Worm (Caenorhabditis elegans) whole organism, young adult: Measurements from ENCODE around the gene dohh-1.
A peak's percentile ranks its signal among the peaks of the same experiment; 100 is the strongest.

ENCODE experiments used
- B0261.1 ChIP-seq: sonication (generic microtip); optimal IDR thresholded peaks from 2 replicates; lab custom pipeline; 2016; ENCODE audit warnings: mild to moderate bottlenecking, missing genetic modification characterization, moderate library complexity, missing compliant biosample characterization
- B0336.3 ChIP-seq: fragments of 200-800 bp; sonication (Bioruptor generic); IDR thresholded peaks from 2 replicates; pipeline ENCODE4 v1.3.6; 2022; ENCODE audit warnings: missing genetic modification characterization, missing compliant biosample characterization
- C17E4.6 ChIP-seq: fragments of 200-800 bp; sonication (Bioruptor generic); IDR thresholded peaks from 2 replicates; pipeline ENCODE4 v1.3.6; 2022; ENCODE audit warnings: missing genetic modification reagents, missing genetic modification characterization, missing compliant biosample characterization
- F10E7.11 ChIP-seq: sonication (generic microtip); optimal IDR thresholded peaks from 2 replicates; lab custom pipeline; 2017; ENCODE audit warnings: mild to moderate bottlenecking, missing genetic modification characterization, moderate library complexity, missing compliant biosample characterization
- F22D6.2 ChIP-seq: sonication (generic microtip); optimal IDR thresholded peaks from 2 replicates; lab custom pipeline; 2016; ENCODE audit warnings: mild to moderate bottlenecking, missing genetic modification characterization, missing compliant biosample characterization
- F39B2.1 ChIP-seq: fragments of 200-800 bp; sonication (Bioruptor generic); IDR thresholded peaks from 2 replicates; pipeline ENCODE4 v1.3.6; 2022; ENCODE audit warnings: missing genetic modification reagents, missing genetic modification characterization, missing compliant biosample characterization
- Y53G8AR.9 ChIP-seq: fragments of 200-800 bp; sonication (Bioruptor generic); conservative IDR thresholded peaks from 2 replicates; pipeline ENCODE4 v1.3.6; 2022; ENCODE audit warnings: missing genetic modification reagents, missing genetic modification characterization, missing compliant biosample characterization
- Y67H2A.10 ChIP-seq: fragments of 200-800 bp; sonication (Bioruptor generic); conservative IDR thresholded peaks from 2 replicates; pipeline ENCODE4 v1.3.6; 2022; ENCODE audit warnings: missing genetic modification reagents, missing genetic modification characterization, missing compliant biosample characterization
- Y79H2A.3 ChIP-seq: fragments of 200-800 bp; sonication (Bioruptor generic); conservative IDR thresholded peaks from 2 replicates; pipeline ENCODE4 v1.3.6; 2022; ENCODE audit warnings: missing genetic modification reagents, missing genetic modification characterization, missing compliant biosample characterization
- Y95B8A.8 ChIP-seq: fragments of 200-800 bp; sonication (Bioruptor generic); IDR thresholded peaks from 2 replicates; pipeline ENCODE4 v1.3.6; 2022; ENCODE audit warnings: missing genetic modification reagents, missing genetic modification characterization, missing compliant biosample characterization
- ama-1 ChIP-seq, 3 experiments: fragments of 150-350 bp in 1 of 3; sonication (generic microtip) in 2 of 3; optimal IDR thresholded peaks; 2 replicates each; lab custom pipeline; 2014 to 2018; ENCODE audit warnings: missing biosample characterization in 2 of 3, missing genetic modification characterization in 2 of 3, missing genetic modification reagents in 2 of 3
- aptf-3 ChIP-seq: fragments of 200-800 bp; sonication (Bioruptor generic); IDR thresholded peaks from 2 replicates; pipeline ENCODE4 v1.3.6; 2022; ENCODE audit warnings: missing genetic modification characterization, missing compliant biosample characterization
- atf-7 ChIP-seq: sonication (generic microtip); optimal IDR thresholded peaks from 2 replicates; lab custom pipeline; 2017; ENCODE audit warnings: mild to moderate bottlenecking, missing genetic modification characterization, missing compliant biosample characterization
- attf-6 ChIP-seq: fragments of 200-800 bp; sonication (Bioruptor generic); IDR thresholded peaks from 2 replicates; pipeline ENCODE4 v1.3.6; 2022; ENCODE audit warnings: missing genetic modification reagents, missing genetic modification characterization, missing compliant biosample characterization
- cebp-1 ChIP-seq, 2 experiments: fragments of 200-800 bp in 1 of 2; sonication (Bioruptor generic) in 1 of 2; sonication (generic microtip) in 1 of 2; IDR thresholded peaks in 1 of 2; optimal IDR thresholded peaks in 1 of 2; 2 replicates each; pipeline versions ENCODE4 v1.3.6 to Lab custom; 2017 to 2022; ENCODE audit warnings: missing compliant biosample characterization in 2 of 2, missing genetic modification characterization in 2 of 2, mild to moderate bottlenecking in 1 of 2, missing genetic modification reagents in 1 of 2, moderate library complexity in 1 of 2
- cebp-2 ChIP-seq: fragments of 200-800 bp; sonication (Bioruptor generic); IDR thresholded peaks from 2 replicates; pipeline ENCODE4 v1.3.6; 2022; ENCODE audit warnings: missing genetic modification characterization, missing compliant biosample characterization
- chd-7 ChIP-seq: sonication (generic microtip); optimal IDR thresholded peaks from 2 replicates; lab custom pipeline; 2016; ENCODE audit warnings: mild to moderate bottlenecking, missing genetic modification characterization, moderate library complexity, missing compliant biosample characterization
- egrh-3 ChIP-seq: fragments of 200-800 bp; sonication (Bioruptor generic); IDR thresholded peaks from 2 replicates; pipeline ENCODE4 v1.3.6; 2022; ENCODE audit warnings: missing genetic modification reagents, missing genetic modification characterization, missing compliant biosample characterization
- ekl-4 ChIP-seq: fragments of 200-800 bp; sonication (Bioruptor generic); IDR thresholded peaks from 2 replicates; pipeline ENCODE4 v1.3.6; 2022; ENCODE audit warnings: missing genetic modification reagents, missing genetic modification characterization, missing compliant biosample characterization
- fkh-3 ChIP-seq: sonication (generic microtip); optimal IDR thresholded peaks from 2 replicates; lab custom pipeline; 2016; ENCODE audit warnings: mild to moderate bottlenecking, missing genetic modification characterization, missing compliant biosample characterization
- gei-17 ChIP-seq: fragments of 200-800 bp; sonication (Bioruptor generic); optimal IDR thresholded peaks from 2 replicates; lab custom pipeline; 2018; ENCODE audit warnings: mild to moderate bottlenecking, missing genetic modification characterization, missing compliant biosample characterization
- hlh-12 ChIP-seq: sonication (generic microtip); optimal IDR thresholded peaks from 2 replicates; lab custom pipeline; 2016; ENCODE audit warnings: missing genetic modification characterization, missing compliant biosample characterization
- hsf-1 ChIP-seq: fragments of 200-800 bp; sonication (Bioruptor generic); IDR thresholded peaks from 2 replicates; pipeline ENCODE4 v1.3.6; 2022; ENCODE audit warnings: missing genetic modification reagents, missing genetic modification characterization, missing compliant biosample characterization
- lag-1 ChIP-seq: fragments of 200-800 bp; sonication (Bioruptor generic); IDR thresholded peaks from 2 replicates; pipeline ENCODE4 v1.3.6; 2022; ENCODE audit warnings: missing genetic modification reagents, missing genetic modification characterization, missing compliant biosample characterization
- let-526 ChIP-seq: fragments of 200-800 bp; sonication (Bioruptor generic); IDR thresholded peaks from 2 replicates; pipeline ENCODE4 v1.3.6; 2022; ENCODE audit warnings: missing genetic modification reagents, missing genetic modification characterization, missing compliant biosample characterization
- let-607 ChIP-seq, 2 experiments: fragments of 200-800 bp in 1 of 2; sonication (Bioruptor generic) in 1 of 2; sonication (generic microtip) in 1 of 2; optimal IDR thresholded peaks; 2 replicates each; lab custom pipeline; 2016 to 2018; ENCODE audit warnings: mild to moderate bottlenecking in 2 of 2, missing compliant biosample characterization in 2 of 2, missing genetic modification characterization in 2 of 2, moderate library complexity in 2 of 2, missing genotype in 1 of 2
- lin-35 ChIP-seq, 3 experiments: fragments of 150-350 bp in 2 of 3; sonication (generic microtip) in 1 of 3; optimal IDR thresholded peaks; 2 replicates each; lab custom pipeline; 2014 to 2018; ENCODE audit warnings: missing biosample characterization in 3 of 3, missing genetic modification characterization in 3 of 3, missing genetic modification reagents in 3 of 3
- lir-1 ChIP-seq: fragments of 200-800 bp; sonication (Bioruptor generic); conservative IDR thresholded peaks from 2 replicates; pipeline ENCODE4 v1.3.6; 2022; ENCODE audit warnings: missing genetic modification reagents, missing genetic modification characterization, missing compliant biosample characterization
- madf-3 ChIP-seq: fragments of 200-800 bp; sonication (Bioruptor generic); IDR thresholded peaks from 2 replicates; pipeline ENCODE4 v1.3.6; 2022; ENCODE audit warnings: missing genetic modification reagents, missing genetic modification characterization, missing compliant biosample characterization
- mcd-1 ChIP-seq: fragments of 200-800 bp; sonication (Bioruptor generic); IDR thresholded peaks from 2 replicates; pipeline ENCODE4 v1.3.6; 2022; ENCODE audit warnings: missing genetic modification reagents, missing genetic modification characterization, missing compliant biosample characterization
- mes-4 ChIP-seq: sonication (generic microtip); optimal IDR thresholded peaks from 2 replicates; lab custom pipeline; 2016; ENCODE audit warnings: missing genotype, missing genetic modification characterization, missing compliant biosample characterization
- nfya-1 ChIP-seq: sonication (generic microtip); optimal IDR thresholded peaks from 2 replicates; lab custom pipeline; 2017; ENCODE audit warnings: antibody characterized with exemption, missing compliant biosample characterization, missing genetic modification characterization, borderline replicate concordance; ENCODE audit not compliant: insufficient read depth
- nfya-2 ChIP-seq: fragments of 200-800 bp; sonication (Bioruptor generic); IDR thresholded peaks from 2 replicates; pipeline ENCODE4 v1.3.6; 2022; ENCODE audit warnings: missing genetic modification reagents, missing genetic modification characterization, missing compliant biosample characterization
- nfyb-1 ChIP-seq: fragments of 200-800 bp; sonication (Bioruptor generic); IDR thresholded peaks from 2 replicates; pipeline ENCODE4 v1.3.6; 2022; ENCODE audit warnings: missing genetic modification reagents, missing genetic modification characterization, missing compliant biosample characterization
- nhr-120 ChIP-seq: fragments of 200-800 bp; sonication (Bioruptor generic); IDR thresholded peaks from 2 replicates; pipeline ENCODE4 v1.3.6; 2022; ENCODE audit warnings: missing genetic modification characterization, missing compliant biosample characterization
- pbrm-1 ChIP-seq: fragments of 200-800 bp; sonication (Bioruptor generic); IDR thresholded peaks from 2 replicates; pipeline ENCODE4 v1.3.6; 2022; ENCODE audit warnings: missing genetic modification reagents, missing genetic modification characterization, missing compliant biosample characterization
- pha-4 ChIP-seq: fragments of 150-350 bp; sonication (generic microtip); optimal IDR thresholded peaks from 2 replicates; lab custom pipeline; 2014; ENCODE audit warnings: missing biosample characterization, missing genetic modification reagents, missing genetic modification characterization
- repo-1 ChIP-seq: sonication (generic microtip); optimal IDR thresholded peaks from 2 replicates; lab custom pipeline; 2017; ENCODE audit warnings: mild to moderate bottlenecking, missing genetic modification characterization, missing compliant biosample characterization
- snpc-1.1 ChIP-seq: sonication (generic microtip); optimal IDR thresholded peaks from 2 replicates; lab custom pipeline; 2017; ENCODE audit warnings: missing genetic modification characterization, mild to moderate bottlenecking, missing compliant biosample characterization, antibody characterized with exemption, moderate library complexity, missing genotype, missing genetic modification reagents; ENCODE audit not compliant: insufficient read depth
- snpc-3.4 ChIP-seq: sonication (generic microtip); optimal IDR thresholded peaks from 2 replicates; lab custom pipeline; 2017; ENCODE audit warnings: missing genetic modification characterization, mild to moderate bottlenecking, missing compliant biosample characterization, antibody characterized with exemption, moderate library complexity, missing genotype, missing genetic modification reagents
- snpc-4 ChIP-seq, 5 experiments: fragments of 150-350 bp in 1 of 5; sonication (generic microtip) in 4 of 5; optimal IDR thresholded peaks; 2 replicates each; lab custom pipeline; 2014 to 2018; ENCODE audit warnings: missing genetic modification characterization in 5 of 5, missing biosample characterization in 3 of 5, antibody characterized with exemption in 2 of 5, mild to moderate bottlenecking in 2 of 5, missing compliant biosample characterization in 2 of 5, missing genotype in 2 of 5, moderate library complexity in 2 of 5, missing genetic modification reagents in 1 of 5
- somi-1 ChIP-seq: fragments of 200-800 bp; sonication (Bioruptor generic); optimal IDR thresholded peaks from 2 replicates; lab custom pipeline; 2018; ENCODE audit warnings: mild to moderate bottlenecking, missing genetic modification characterization, missing compliant biosample characterization
- unc-62 ChIP-seq: fragments of 150-350 bp; optimal IDR thresholded peaks from 2 replicates; lab custom pipeline; 2014; ENCODE audit warnings: missing biosample characterization, missing genetic modification reagents, missing genetic modification characterization
- xnd-1 ChIP-seq: sonication (generic microtip); optimal IDR thresholded peaks from 2 replicates; lab custom pipeline; 2016; ENCODE audit warnings: missing genotype, missing genetic modification reagents, missing genetic modification characterization, missing compliant biosample characterization
- ztf-18 ChIP-seq: sonication (generic microtip); optimal IDR thresholded peaks from 2 replicates; lab custom pipeline; 2016; ENCODE audit warnings: missing genotype, mild to moderate bottlenecking, missing genetic modification characterization, missing compliant biosample characterization
- ztf-6 ChIP-seq: fragments of 200-800 bp; sonication (Bioruptor generic); IDR thresholded peaks from 2 replicates; pipeline ENCODE4 v1.3.6; 2022; ENCODE audit warnings: missing genetic modification reagents, missing genetic modification characterization, missing compliant biosample characterization

dohh-1 gene

ce11 chrII:10553377-10554045, 26.2 kb upstream of the dohh-1 start (continued):
- no peak for TF ChIP-seq madf-3 (GFP tag; lab: Robert Waterston, UW)
- TF ChIP-seq Y95B8A.8, result no peak
- peak; percentile 49 for TF ChIP-seq repo-1 (tag; lab: Kevin White, UChicago)
- TF ChIP-seq snpc-4 (GFP tag; optimal IDR thresholded peaks at IDR 0.05; lab: Kevin White, UChicago), result no peak
- no peak for TF ChIP-seq snpc-4 (tag; optimal IDR thresholded peaks at IDR 0.05; lab: Kevin White, UChicago)
- no peak for TF ChIP-seq lag-1 (GFP tag; lab: Robert Waterston, UW)
- no peak for TF ChIP-seq B0261.1 (tag; lab: Kevin White, UChicago)
- no peak for TF ChIP-seq hsf-1
- peak; percentile 5 for TF ChIP-seq chd-7 (tag; lab: Kevin White, UChicago)
- TF ChIP-seq F10E7.11 (tag; lab: Kevin White, UChicago), result no peak
- no peak for TF ChIP-seq gei-17 (GFP tag; lab: Kevin White, UChicago)
- TF ChIP-seq lir-1, result no peak
- no peak for TF ChIP-seq nhr-120 (GFP tag; lab: Robert Waterston, UW)
- no peak for TF ChIP-seq nfya-1 (tag; lab: Kevin White, UChicago)
- no peak for TF ChIP-seq aptf-3 (GFP tag; lab: Robert Waterston, UW)
- TF ChIP-seq nfyb-1 (GFP tag; lab: Robert Waterston, UW), result peak; percentile 53; the same call in 1 of the 2 replicates
- TF ChIP-seq mcd-1, result peak; percentile 20; the same call in 1 of the 2 replicates
- no peak for TF ChIP-seq snpc-3.4 (tag; lab: Kevin White, UChicago)
- no peak for TF ChIP-seq cebp-2 (GFP tag; lab: Robert Waterston, UW)
- TF ChIP-seq C17E4.6 (GFP tag; lab: Robert Waterston, UW), result no peak
- TF ChIP-seq Y67H2A.10 (GFP tag; lab: Robert Waterston, UW), result no peak
- no peak for TF ChIP-seq snpc-1.1
- TF ChIP-seq Y53G8AR.9 (GFP tag; lab: Robert Waterston, UW), result no peak
- TF ChIP-seq ztf-18, result no peak
- TF ChIP-seq lin-35 (GFP tag; optimal IDR thresholded peaks at IDR 0.05; lab: Kevin White, UChicago), result no peak
- TF ChIP-seq F39B2.1 (GFP tag; lab: Robert Waterston, UW), result 0 out of 2 replicates have a peak, but pooled peaks have one; percentile 40
- no peak for TF ChIP-seq let-526 (GFP tag; lab: Robert Waterston, UW)
- TF ChIP-seq fkh-3 (tag; lab: Kevin White, UChicago), result peak; percentile 3
- no peak for TF ChIP-seq egrh-3 (GFP tag; lab: Robert Waterston, UW)
- TF ChIP-seq attf-6 (GFP tag; lab: Robert Waterston, UW), result no peak
- no peak for TF ChIP-seq hlh-12 (tag; lab: Kevin White, UChicago)
- peak in 1 of 2 experiments; percentile 31 for TF ChIP-seq let-607 (tag; optimal IDR thresholded peaks at IDR 0.05; lab: Kevin White, UChicago)
- TF ChIP-seq B0336.3 (GFP tag; lab: Robert Waterston, UW), result peak; percentile 22; the same call in 1 of the 2 replicates
- TF ChIP-seq Y79H2A.3, result no peak
- peak; percentile 26; the same call in 1 of the 2 replicates for TF ChIP-seq ekl-4 (GFP tag; lab: Robert Waterston, UW)
- TF ChIP-seq unc-62, result no peak
- no peak for TF ChIP-seq nfya-2 (GFP tag; lab: Robert Waterston, UW)
- TF ChIP-seq atf-7 (tag; lab: Kevin White, UChicago), result peak; percentile 65
- TF ChIP-seq pbrm-1 (GFP tag; lab: Robert Waterston, UW), result no peak
- TF ChIP-seq mes-4 (tag; lab: Kevin White, UChicago), result no peak
- no peak for TF ChIP-seq ztf-6
- no peak for TF ChIP-seq F22D6.2 (tag; lab: Kevin White, UChicago)
- TF ChIP-seq xnd-1 (tag; lab: Kevin White, UChicago), result no peak
- peak; percentile 46 for TF ChIP-seq ama-1 (optimal IDR thresholded peaks at IDR 0.05; lab: Kevin White, UChicago)
- no peak for TF ChIP-seq ama-1 (GFP tag; optimal IDR thresholded peaks at IDR 0.05; lab: Kevin White, UChicago)
- TF ChIP-seq somi-1 (GFP tag; lab: Kevin White, UChicago), result no peak
- no peak for TF ChIP-seq pha-4
- peak; percentile 92 for TF ChIP-seq cebp-1 (GFP tag; IDR thresholded peaks at IDR 0.05; lab: Robert Waterston, UW)
- peak; percentile 97 for TF ChIP-seq cebp-1 (tag; optimal IDR thresholded peaks at IDR 0.05; lab: Kevin White, UChicago)
